Worm (Caenorhabditis elegans): ENCODE data around the gene cpd-2.

DNA sequence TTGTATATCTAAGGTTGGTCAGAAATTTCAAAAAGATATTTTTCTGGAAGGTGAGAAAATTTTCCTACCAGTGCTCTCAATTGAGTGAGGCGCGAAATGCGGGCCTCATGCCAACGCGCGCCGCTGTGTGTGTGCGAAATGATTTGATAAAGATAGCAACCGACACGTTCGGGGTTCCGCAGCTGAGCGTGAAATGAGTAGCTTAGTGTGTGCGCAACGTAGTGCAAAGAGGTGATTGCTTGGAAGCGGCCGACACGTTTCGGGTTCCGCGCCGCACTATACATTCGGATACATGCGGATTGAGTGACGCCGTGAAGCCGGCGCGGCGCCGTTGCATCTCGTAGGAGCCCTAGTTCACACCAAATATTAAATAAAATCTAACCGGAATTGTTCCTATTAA, 41.5 kb downstream of the cpd-2 start:
- TF ChIP-seq cog-1 (tag; optimal IDR thresholded peaks at IDR 0.05) (no peak), flt-1 (GFP tag; IDR thresholded peaks at IDR 0.05) (no peak)
